Fruit fly (Drosophila melanogaster): ENCODE measurements around the gene CG3021.

- TF ChIP-seq Dll (optimal IDR thresholded peaks at IDR 0.05) (no peak), psq (optimal IDR thresholded peaks at IDR 0.05) (no peak), usp (GFP tag; optimal IDR thresholded peaks at IDR 0.05) (no peak), EcR (GFP tag; optimal IDR thresholded peaks at IDR 0.05) (no peak), pan (optimal IDR thresholded peaks at IDR 0.05) (no peak), CG8478 (optimal IDR thresholded peaks at IDR 0.05) (no peak)
These were observed 15.0 kb upstream of the CG3021 start, which contains the start of the genes TfIIA-S-2 and CG14631 for dm6 chrX:1011543-1012085.

Measured in whole organism.